Fruit fly (Drosophila melanogaster): ENCODE results near the gene CG42824.

CG42824 gene

dm6 chr3R:17426265-17426664 is 20.0 kb upstream of the CG42824 start:
- TF ChIP-seq dsx (GFP tag; optimal IDR thresholded peaks at IDR 0.05; ENCODE audit: poor library complexity, severe bottlenecking): no peak
- no peak for TF ChIP-seq dac (GFP tag; optimal IDR thresholded peaks at IDR 0.05)
- TF ChIP-seq CG32006 (GFP tag; optimal IDR thresholded peaks at IDR 0.05): no peak
- no peak for TF ChIP-seq OdsH (GFP tag; optimal IDR thresholded peaks at IDR 0.05)
- no peak for TF ChIP-seq Hr38 (GFP tag; optimal IDR thresholded peaks at IDR 0.05)
- TF ChIP-seq salr (GFP tag; optimal IDR thresholded peaks at IDR 0.05): no peak
- no peak for TF ChIP-seq CG3919 (GFP tag; optimal IDR thresholded peaks at IDR 0.05)
- TF ChIP-seq CG8632 (GFP tag; optimal IDR thresholded peaks at IDR 0.05): no peak
- TF ChIP-seq Eip93F (GFP tag; optimal IDR thresholded peaks at IDR 0.05): no peak
- TF ChIP-seq ss (GFP tag; optimal IDR thresholded peaks at IDR 0.05): no peak
- no peak for TF ChIP-seq CG3032 (tag; optimal IDR thresholded peaks at IDR 0.05)
- TF ChIP-seq CG6163 (GFP tag; IDR thresholded peaks at IDR 0.05): no peak
- no peak for TF ChIP-seq Smox (GFP tag; optimal IDR thresholded peaks at IDR 0.05)
- TF ChIP-seq Sox102F (GFP tag; optimal IDR thresholded peaks at IDR 0.05): no peak
- no peak for TF ChIP-seq Blimp-1 (GFP tag; optimal IDR thresholded peaks at IDR 0.05)
- TF ChIP-seq CG11294 (GFP tag; IDR thresholded peaks at IDR 0.05): no peak
- TF ChIP-seq svp (GFP tag): no peak

- no peak for TF ChIP-seq vri (GFP tag; optimal IDR thresholded peaks at IDR 0.05)
- TF ChIP-seq CG8119 (GFP tag; IDR thresholded peaks at IDR 0.05): 0 out of 3 replicates have a peak, but pooled peaks have one; percentile 19
- TF ChIP-seq svp (GFP tag): peak; percentile 35
Measured at dm6 chr3R:17425417-17425915, 19.2 kb upstream of the CG42824 start, which contains the start of gene cysu. TSS of gene cysu (plus strand) at chr3R:17425768.

dm6 chr3R:17422102-17422501 is 15.8 kb upstream of the CG42824 start, which contains the start of gene CG14332:
TSS of gene CG14332 (minus strand) at chr3R:17422202.
- TF ChIP-seq Hr39 (GFP tag; optimal IDR thresholded peaks at IDR 0.05) (no peak), Hr4 (GFP tag; optimal IDR thresholded peaks at IDR 0.05) (no peak), CG16779 (tag; optimal IDR thresholded peaks at IDR 0.05) (no peak), Sox15 (GFP tag; optimal IDR thresholded peaks at IDR 0.05) (no peak), Eip93F (GFP tag; optimal IDR thresholded peaks at IDR 0.05) (no peak), cyc (GFP tag; optimal IDR thresholded peaks at IDR 0.05) (no peak), CG8119 (GFP tag; IDR thresholded peaks at IDR 0.05) (no peak), CG8319 (GFP tag; optimal IDR thresholded peaks at IDR 0.05) (no peak), topi (GFP tag; optimal IDR thresholded peaks at IDR 0.05) (no peak), CG6854 (GFP tag; optimal IDR thresholded peaks at IDR 0.05) (no peak), CG34406 (GFP tag; optimal IDR thresholded peaks at IDR 0.05) (no peak), CG6808 (GFP tag; optimal IDR thresholded peaks at IDR 0.05) (no peak), dac (GFP tag; optimal IDR thresholded peaks at IDR 0.05) (no peak), CG9139 (GFP tag; optimal IDR thresholded peaks at IDR 0.05) (no peak), vri (GFP tag; optimal IDR thresholded peaks at IDR 0.05) (no peak), eg (GFP tag; IDR thresholded peaks at IDR 0.05) (no peak), CG3919 (GFP tag; optimal IDR thresholded peaks at IDR 0.05) (no peak), pdm3 (GFP tag; optimal IDR thresholded peaks at IDR 0.05) (no peak), fkh (GFP tag; optimal IDR thresholded peaks at IDR 0.05) (no peak)

dm6 chr3R:17420338-17420737 is 14.0 kb upstream of the CG42824 start, which contains the start of gene CG42835:
TSS of gene CG42835 (plus strand) at chr3R:17420638.
- TF ChIP-seq CG11294 (GFP tag; IDR thresholded peaks at IDR 0.05): no peak
- TF ChIP-seq Eip93F (GFP tag; optimal IDR thresholded peaks at IDR 0.05): no peak
- no peak for TF ChIP-seq Smox (GFP tag; optimal IDR thresholded peaks at IDR 0.05)
- no peak for TF ChIP-seq lz (GFP tag; optimal IDR thresholded peaks at IDR 0.05)

- TF ChIP-seq CG8119 (GFP tag; IDR thresholded peaks at IDR 0.05): no peak
- TF ChIP-seq Eip78C (GFP tag): no peak
- no peak for TF ChIP-seq fkh (GFP tag; optimal IDR thresholded peaks at IDR 0.05)
- TF ChIP-seq cyc (GFP tag; optimal IDR thresholded peaks at IDR 0.05): no peak
- TF ChIP-seq Sox15 (GFP tag; optimal IDR thresholded peaks at IDR 0.05): no peak
- no peak for TF ChIP-seq CG32006 (GFP tag; optimal IDR thresholded peaks at IDR 0.05)
- no peak for TF ChIP-seq CG6276 (GFP tag; optimal IDR thresholded peaks at IDR 0.05)
- no peak for TF ChIP-seq CG6792 (GFP tag; optimal IDR thresholded peaks at IDR 0.05)
- no peak for TF ChIP-seq CG15336 (GFP tag; IDR thresholded peaks at IDR 0.05)
- TF ChIP-seq net (GFP tag; optimal IDR thresholded peaks at IDR 0.05): no peak
- no peak for TF ChIP-seq Smox (GFP tag; optimal IDR thresholded peaks at IDR 0.05)
- no peak for TF ChIP-seq CG7368 (GFP tag; optimal IDR thresholded peaks at IDR 0.05)
- TF ChIP-seq CG11762 (GFP tag; optimal IDR thresholded peaks at IDR 0.05; ENCODE audit: insufficient read depth): no peak
- TF ChIP-seq Lpt (GFP tag; optimal IDR thresholded peaks at IDR 0.05): no peak
- no peak for TF ChIP-seq CG6163 (GFP tag; IDR thresholded peaks at IDR 0.05)
Measured at dm6 chr3R:17418459-17418858, 12.1 kb upstream of the CG42824 start, which contains the start of gene CG42834. TSS of gene CG42834 (plus strand) at chr3R:17418759.
